Fruit fly (Drosophila melanogaster): ENCODE measurements around the gene AOX4.

DNA sequence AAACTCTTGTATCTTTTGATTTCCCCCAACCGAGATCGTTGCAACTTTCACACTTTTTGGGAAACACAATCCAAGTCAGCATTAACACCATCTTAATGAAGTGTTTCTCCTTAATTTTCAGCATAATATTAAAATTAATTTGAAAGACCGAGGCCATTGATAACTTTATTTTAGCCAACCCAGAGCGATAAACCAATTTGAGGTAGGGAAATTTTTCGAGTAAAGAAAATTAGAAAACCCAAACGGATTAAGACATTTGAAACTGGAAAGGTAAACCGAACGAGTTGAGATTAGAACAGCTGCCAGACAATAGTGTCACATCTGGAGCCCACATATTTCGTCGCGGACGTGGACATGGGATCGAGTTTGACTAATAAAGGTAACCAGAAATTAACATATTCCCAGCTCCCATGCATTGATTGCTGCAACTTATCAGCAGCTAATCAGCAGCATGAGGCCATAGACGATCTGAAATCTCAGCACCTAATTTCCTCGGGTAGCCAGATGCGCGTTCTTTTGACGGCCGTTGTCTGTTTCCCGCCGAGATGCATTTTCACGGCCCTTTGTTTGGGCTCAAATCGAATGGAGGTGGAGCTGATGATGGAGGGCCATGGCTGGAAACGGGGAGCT, 30.0 kb upstream of the AOX4 start:
- TF ChIP-seq EcR (GFP tag; optimal IDR thresholded peaks at IDR 0.05): no peak
- no peak for TF ChIP-seq psq (optimal IDR thresholded peaks at IDR 0.05)

Data from whole organism.